Fruit fly (Drosophila melanogaster) Kc167 (cell line): ENCODE measurements around the gene tal-AA.

Experiments used
- Sin3A ChIP-seq: fragments of >200 bp; optimal IDR thresholded peaks from 2 replicates; lab custom pipeline; 2018; ENCODE audit warnings: missing external identifiers
- h ChIP-seq: fragments of >200 bp; optimal IDR thresholded peaks from 3 replicates; lab custom pipeline; 2018; ENCODE audit warnings: missing external identifiers
- psq ChIP-seq: fragments of >200 bp; optimal IDR thresholded peaks from 2 replicates; lab custom pipeline; 2017; ENCODE audit warnings: missing external identifiers
- ttk ChIP-seq: sonication (Bioruptor generic); optimal IDR thresholded peaks from 2 replicates; lab custom pipeline; 2017; ENCODE audit warnings: missing external identifiers

DNA sequence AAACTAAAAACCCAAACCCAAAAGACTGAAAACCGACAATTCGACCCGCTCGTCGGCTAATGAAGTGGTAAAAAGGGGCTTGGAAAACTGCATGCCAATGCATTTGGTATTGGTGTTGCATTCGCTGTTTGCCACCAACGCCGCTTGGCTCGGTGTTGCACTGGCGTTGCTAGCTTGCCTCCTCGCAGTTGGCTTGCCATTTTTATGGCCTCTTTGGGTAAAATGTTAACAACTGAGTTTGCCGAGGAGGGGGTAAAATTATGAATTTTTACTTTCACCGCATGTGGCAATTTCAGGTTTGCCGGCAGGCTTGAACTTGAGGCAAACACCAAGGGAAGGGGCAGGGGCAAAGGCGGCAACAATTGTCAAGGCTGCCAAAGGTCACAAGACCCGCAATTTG is 24.2 kb upstream of the tal-AA start:
- no peak for TF ChIP-seq psq (lab: Kevin White, UChicago)
- no peak for TF ChIP-seq Sin3A (lab: Kevin White, UChicago)
- TF ChIP-seq ttk (lab: Kevin White, UChicago): no peak
- TF ChIP-seq h (lab: Kevin White, UChicago): no peak
